Fruit fly (Drosophila melanogaster) whole organism, embryonic: ENCODE data around the gene beag.

Experiments used
- Lpt ChIP-seq: fragments of >200 bp; optimal IDR thresholded peaks from 2 replicates; lab custom pipeline; 2018; ENCODE audit warnings: missing biosample characterization, missing genetic modification characterization
- Max ChIP-seq: fragments of 200-800 bp; sonication (Bioruptor generic); optimal IDR thresholded peaks from 2 replicates; lab custom pipeline; 2016; ENCODE audit warnings: missing biosample characterization, mild to moderate bottlenecking, missing genetic modification characterization
- sens ChIP-seq: fragments of 200-800 bp; sonication (Bioruptor generic); peaks from one replicate; lab custom pipeline; 2016; ENCODE audit warnings: missing biosample characterization, missing genetic modification characterization

- TF ChIP-seq Max = peak; percentile 29
- TF ChIP-seq sens (GFP tag; lab: Kevin White, UChicago) = peak; percentile 88
- no peak for TF ChIP-seq Lpt
Measured at dm6 chr3R:9053021-9053420, 11.9 kb downstream of the beag start.
